Fruit fly (Drosophila melanogaster) whole organism, embryonic: ENCODE data around the gene CRAT.

Experiments used
- Atf-2 ChIP-seq: fragments of 200-800 bp; sonication (Bioruptor generic); optimal IDR thresholded peaks from 2 replicates; lab custom pipeline; 2016; ENCODE audit warnings: missing biosample characterization, missing genetic modification characterization
- B-H2 ChIP-seq: fragments of 200-800 bp; sonication (Bioruptor generic); optimal IDR thresholded peaks from 2 replicates; lab custom pipeline; 2018; ENCODE audit warnings: missing biosample characterization, mild to moderate bottlenecking, missing genetic modification characterization
- Bdp1 ChIP-seq: fragments of 200-800 bp; sonication (Bioruptor generic); optimal IDR thresholded peaks from 3 replicates; lab custom pipeline; 2016; ENCODE audit warnings: missing biosample characterization, missing genetic modification characterization
- CG1024 ChIP-seq: fragments of 200-800 bp; sonication (Bioruptor generic); IDR thresholded peaks from 2 replicates; pipeline ENCODE4 v1.3.6; 2022; ENCODE audit warnings: missing biosample characterization, missing genetic modification characterization
- CG10431 ChIP-seq: fragments of 200-800 bp; sonication (Bioruptor generic); optimal IDR thresholded peaks from 3 replicates; lab custom pipeline; 2018; ENCODE audit warnings: missing biosample characterization, mild to moderate bottlenecking, missing genetic modification characterization
- CG10979 ChIP-seq: fragments of 200-800 bp; sonication (Bioruptor generic); optimal IDR thresholded peaks from 2 replicates; lab custom pipeline; 2018; ENCODE audit warnings: missing biosample characterization, mild to moderate bottlenecking, missing genetic modification characterization, moderate library complexity
- CG11560 ChIP-seq: fragments of 200-800 bp; sonication (Bioruptor generic); IDR thresholded peaks from 3 replicates; pipeline ENCODE4 v1.3.6; 2022; ENCODE audit warnings: missing biosample characterization, missing genetic modification characterization
- CG15696 ChIP-seq: fragments of 200-800 bp; sonication (Bioruptor generic); optimal IDR thresholded peaks from 2 replicates; lab custom pipeline; 2019; ENCODE audit warnings: missing biosample characterization, mild to moderate bottlenecking, missing genetic modification characterization, moderate library complexity
- CG17912 ChIP-seq: fragments of 200-800 bp; sonication (Bioruptor generic); optimal IDR thresholded peaks from 2 replicates; lab custom pipeline; 2018; ENCODE audit warnings: missing biosample characterization, mild to moderate bottlenecking, missing genetic modification characterization
- CG1832 ChIP-seq: fragments of 200-800 bp; sonication (Bioruptor generic); optimal IDR thresholded peaks from 2 replicates; lab custom pipeline; 2017; ENCODE audit warnings: missing biosample characterization, mild to moderate bottlenecking, missing genetic modification characterization, inconsistent platforms
- CG30020 ChIP-seq: fragments of 200-800 bp; optimal IDR thresholded peaks from 2 replicates; lab custom pipeline; 2019; ENCODE audit warnings: missing biosample characterization, mild to moderate bottlenecking, missing genetic modification characterization, moderate library complexity
- CG31388 ChIP-seq: fragments of 200-800 bp; sonication (Bioruptor generic); optimal IDR thresholded peaks from 2 replicates; lab custom pipeline; 2016; ENCODE audit warnings: missing biosample characterization, missing genetic modification characterization
- CG3726 ChIP-seq: fragments of 200-800 bp; sonication (Bioruptor generic); IDR thresholded peaks from 3 replicates; pipeline ENCODE4, ENCODE4 v1.3.6; 2022; ENCODE audit warnings: missing biosample characterization, missing genetic modification characterization
- CG5953 ChIP-seq: fragments of 200-800 bp; sonication (Bioruptor generic); IDR thresholded peaks from 2 replicates; pipeline ENCODE4 v1.3.6; 2022; ENCODE audit warnings: missing biosample characterization, missing genetic modification characterization
- CG6813 ChIP-seq: fragments of 200-800 bp; sonication (Bioruptor generic); optimal IDR thresholded peaks from 2 replicates; lab custom pipeline; 2017; ENCODE audit warnings: missing biosample characterization, missing genetic modification characterization, mild to moderate bottlenecking, moderate library complexity, missing genetic modification reagents
- CG7963 ChIP-seq: fragments of 200-800 bp; sonication (Bioruptor generic); IDR thresholded peaks from 3 replicates; pipeline ENCODE4 v1.3.6; 2022; ENCODE audit warnings: missing biosample characterization, missing genetic modification characterization; ENCODE audit not compliant: partially characterized antibody
- CG8388 ChIP-seq: fragments of 200-800 bp; sonication (Bioruptor generic); optimal IDR thresholded peaks from 2 replicates; lab custom pipeline; 2019; ENCODE audit warnings: missing biosample characterization, mild to moderate bottlenecking, missing genetic modification characterization, moderate library complexity
- CG9817 ChIP-seq: fragments of 200-800 bp; sonication (Bioruptor generic); optimal IDR thresholded peaks from 2 replicates; lab custom pipeline; 2018; ENCODE audit warnings: missing biosample characterization, mild to moderate bottlenecking, missing genetic modification characterization, moderate library complexity
- Chrac-16 ChIP-seq: fragments of 200-800 bp; sonication (Bioruptor generic); optimal IDR thresholded peaks from 3 replicates; lab custom pipeline; 2016; ENCODE audit warnings: missing biosample characterization, missing genetic modification characterization
- D19A ChIP-seq: fragments of 200-800 bp; optimal IDR thresholded peaks from 3 replicates; lab custom pipeline; 2019; ENCODE audit warnings: missing biosample characterization, mild to moderate bottlenecking, missing genetic modification characterization, moderate library complexity
- Dfd ChIP-seq, 2 experiments: fragments of >200 bp; optimal IDR thresholded peaks; 2 replicates each; lab custom pipeline; 2017; ENCODE audit warnings: missing biosample characterization in 2 of 2, missing genetic modification characterization in 2 of 2
- Eip74EF ChIP-seq, 2 experiments: fragments of 200-800 bp in 1 of 2; fragments of >200 bp in 1 of 2; sonication (Bioruptor generic) in 1 of 2; optimal IDR thresholded peaks; 2 replicates each; lab custom pipeline; 2017 to 2019; ENCODE audit warnings: missing biosample characterization in 2 of 2, missing genetic modification characterization in 2 of 2, mild to moderate bottlenecking in 1 of 2, moderate library complexity in 1 of 2
- Jarid2 ChIP-seq: fragments of 200-800 bp; sonication (Bioruptor generic); optimal IDR thresholded peaks from 3 replicates; lab custom pipeline; 2017; ENCODE audit warnings: mild to moderate bottlenecking, missing biosample characterization, missing genetic modification reagents, missing genetic modification characterization
- Med ChIP-seq: fragments of 200-800 bp; sonication (Bioruptor generic); peaks from one replicate; lab custom pipeline; 2016; ENCODE audit warnings: missing biosample characterization, missing genetic modification characterization, mild to moderate bottlenecking, inconsistent platforms, moderate library complexity
- Nf-YB ChIP-seq: fragments of 200-800 bp; sonication (Bioruptor generic); optimal IDR thresholded peaks from 3 replicates; lab custom pipeline; 2019; ENCODE audit warnings: missing biosample characterization, mild to moderate bottlenecking, missing genetic modification characterization, moderate library complexity
- NfI ChIP-seq: fragments of 200-800 bp; sonication (Bioruptor generic); optimal IDR thresholded peaks from 3 replicates; lab custom pipeline; 2018; ENCODE audit warnings: missing biosample characterization, mild to moderate bottlenecking, missing genetic modification characterization, moderate library complexity
- Oaz ChIP-seq: fragments of 200-800 bp; sonication (Bioruptor generic); IDR thresholded peaks from 2 replicates; pipeline ENCODE4 v1.3.6; 2022; ENCODE audit warnings: missing biosample characterization, missing genetic modification characterization
- Optix ChIP-seq: fragments of 200-800 bp; sonication (Bioruptor generic); IDR thresholded peaks from 3 replicates; pipeline ENCODE4 v1.3.6; 2022; ENCODE audit warnings: missing biosample characterization, missing genetic modification characterization
- Usf ChIP-seq: fragments of 200-800 bp; sonication (Bioruptor generic); optimal IDR thresholded peaks from 2 replicates; lab custom pipeline; 2017; ENCODE audit warnings: missing genotype, missing biosample characterization, missing genetic modification characterization
- bowl ChIP-seq: fragments of 200-800 bp; sonication (Bioruptor generic); IDR thresholded peaks from 2 replicates; pipeline ENCODE4 v1.3.6; 2022; ENCODE audit warnings: missing biosample characterization, missing genetic modification characterization
- chn ChIP-seq: fragments of 200-800 bp; sonication (Bioruptor generic); optimal IDR thresholded peaks from 2 replicates; lab custom pipeline; 2016; ENCODE audit warnings: missing biosample characterization, missing genetic modification characterization
- disco-r ChIP-seq: fragments of 200-800 bp; sonication (Bioruptor generic); optimal IDR thresholded peaks from 2 replicates; lab custom pipeline; 2016; ENCODE audit warnings: missing biosample characterization, missing genetic modification characterization
- esg ChIP-seq: fragments of 200-800 bp; sonication (Bioruptor generic); conservative IDR thresholded peaks from 2 replicates; pipeline ENCODE4 v1.3.6; 2022; ENCODE audit warnings: missing biosample characterization, missing genetic modification characterization
- ewg ChIP-seq: fragments of 200-800 bp; sonication (Bioruptor generic); optimal IDR thresholded peaks from 3 replicates; lab custom pipeline; 2017; ENCODE audit warnings: mild to moderate bottlenecking, missing biosample characterization, missing genetic modification reagents, missing genetic modification characterization
- eyg ChIP-seq: fragments of 200-800 bp; sonication (Bioruptor generic); optimal IDR thresholded peaks from 3 replicates; lab custom pipeline; 2016; ENCODE audit warnings: missing biosample characterization, missing genetic modification characterization
- fd64A ChIP-seq: fragments of 200-800 bp; sonication (Bioruptor generic); optimal IDR thresholded peaks from 3 replicates; lab custom pipeline; 2018; ENCODE audit warnings: missing biosample characterization, mild to moderate bottlenecking, missing genetic modification characterization
- fd96Cb ChIP-seq: fragments of 200-800 bp; sonication (Bioruptor generic); optimal IDR thresholded peaks from 2 replicates; lab custom pipeline; 2018; ENCODE audit warnings: missing biosample characterization, mild to moderate bottlenecking, missing genetic modification characterization, moderate library complexity
- gfzf ChIP-seq: fragments of 200-800 bp; sonication (Bioruptor generic); optimal IDR thresholded peaks from 2 replicates; lab custom pipeline; 2016; ENCODE audit warnings: missing biosample characterization, mild to moderate bottlenecking, missing genetic modification characterization, moderate library complexity
- her ChIP-seq: fragments of 200-800 bp; sonication (Bioruptor generic); optimal IDR thresholded peaks from 2 replicates; lab custom pipeline; 2016; ENCODE audit warnings: missing biosample characterization, missing genetic modification characterization
- nmo ChIP-seq: fragments of 200-800 bp; sonication (Bioruptor generic); optimal IDR thresholded peaks from 2 replicates; lab custom pipeline; 2018; ENCODE audit warnings: missing biosample characterization, mild to moderate bottlenecking, missing genetic modification characterization, moderate library complexity
- pfk ChIP-seq: fragments of 200-800 bp; sonication (Bioruptor generic); optimal IDR thresholded peaks from 2 replicates; lab custom pipeline; 2018; ENCODE audit warnings: missing biosample characterization, mild to moderate bottlenecking, missing genetic modification characterization, moderate library complexity
- salm ChIP-seq: fragments of 200-800 bp; sonication (Bioruptor generic); optimal IDR thresholded peaks from 2 replicates; lab custom pipeline; 2018; ENCODE audit warnings: missing biosample characterization, mild to moderate bottlenecking, missing genetic modification characterization
- sc ChIP-seq, 3 experiments: fragments of >200 bp in 2 of 3; fragments of 200-800 bp in 1 of 3; sonication (Bioruptor generic) in 1 of 3; optimal IDR thresholded peaks; 2 replicates in 2 of 3; 3 replicates in 1 of 3; lab custom pipeline; 2017; ENCODE audit warnings: mild to moderate bottlenecking in 1 of 3, missing biosample characterization in 1 of 3, missing genetic modification characterization in 1 of 3, missing genetic modification reagents in 1 of 3
- scrt ChIP-seq: fragments of 200-800 bp; sonication (Bioruptor generic); optimal IDR thresholded peaks from 2 replicates; lab custom pipeline; 2018; ENCODE audit warnings: missing biosample characterization, mild to moderate bottlenecking, missing genetic modification characterization, moderate library complexity
- slbo ChIP-seq: fragments of 200-800 bp; sonication (Bioruptor generic); IDR thresholded peaks from 2 replicates; pipeline ENCODE4 v1.3.6; 2022; ENCODE audit warnings: missing biosample characterization, missing genetic modification characterization
- ttk ChIP-seq: fragments of 200-800 bp; sonication (Bioruptor generic); IDR thresholded peaks from 2 replicates; pipeline ENCODE4 v2.1.2; 2022; ENCODE audit warnings: missing biosample characterization, missing genetic modification characterization
- usp ChIP-seq: fragments of >200 bp; optimal IDR thresholded peaks from 2 replicates; lab custom pipeline; 2017; ENCODE audit warnings: missing biosample characterization, missing genetic modification characterization
- wek ChIP-seq: fragments of 200-800 bp; sonication (Bioruptor generic); optimal IDR thresholded peaks from 3 replicates; lab custom pipeline; 2018; ENCODE audit warnings: missing biosample characterization, mild to moderate bottlenecking, missing genetic modification characterization, moderate library complexity
- yki ChIP-seq: fragments of >200 bp; optimal IDR thresholded peaks from 3 replicates; lab custom pipeline; 2018

The CRAT gene

dm6 chr3R:6373512-6374306 is 2.1 kb downstream of the CRAT start (continued):
- TF ChIP-seq CG1832 (GFP tag; lab: Kevin White, UChicago) (no peak), Oaz (no peak), Med (GFP tag; lab: Kevin White, UChicago) (peak; percentile 87), CG3726 (no peak), B-H2 (GFP tag; lab: Kevin White, UChicago) (no peak), disco-r (GFP tag; lab: Kevin White, UChicago) (no peak), salm (tag; lab: Kevin White, UChicago) (no peak), Atf-2 (GFP tag; lab: Kevin White, UChicago) (no peak), CG15696 (tag; lab: Kevin White, UChicago) (peak; percentile 19), CG6813 (GFP tag; lab: Kevin White, UChicago) (peak; percentile 48), ttk (no peak), wek (peak; percentile 79), CG31388 (GFP tag; lab: Kevin White, UChicago) (no peak), CG7963 (GFP tag; lab: Robert Waterston, UW) (no peak), eyg (GFP tag; lab: Kevin White, UChicago) (peak; percentile 13), scrt (GFP tag; lab: Kevin White, UChicago) (peak; percentile 89), sc (optimal IDR thresholded peaks at IDR 0.05; lab: Kevin White, UChicago) (no peak), sc (GFP tag; optimal IDR thresholded peaks at IDR 0.05; lab: Kevin White, UChicago) (no peak), bowl (GFP tag; lab: Robert Waterston, UW) (no peak), CG1024 (GFP tag; lab: Robert Waterston, UW) (peak; percentile 17; the same call in 1 of the 2 replicates), yki (lab: Kevin White, UChicago) (no peak), fd64A (GFP tag; lab: Kevin White, UChicago) (peak; percentile 14), Usf (GFP tag; lab: Kevin White, UChicago) (no peak), CG10979 (tag; lab: Kevin White, UChicago) (peak; percentile 3), fd96Cb (tag; lab: Kevin White, UChicago) (no peak), chn (GFP tag; lab: Kevin White, UChicago) (peak; percentile 5), nmo (GFP tag; lab: Kevin White, UChicago) (peak; percentile 21), gfzf (GFP tag; lab: Kevin White, UChicago) (no peak), esg (GFP tag; lab: Robert Waterston, UW) (no peak), slbo (peak; percentile 48; the same call in 1 of the 2 replicates), CG11560 (tag; lab: Robert Waterston, UW) (no peak), Chrac-16 (peak; percentile 1), usp (GFP tag; lab: Kevin White, UChicago) (no peak), Jarid2 (no peak), CG17912 (GFP tag; lab: Kevin White, UChicago) (no peak), CG9817 (tag; lab: Kevin White, UChicago) (peak; percentile 37), D19A (tag; lab: Kevin White, UChicago) (peak; percentile 11), CG30020 (peak; percentile 61), Nf-YB (GFP tag; lab: Kevin White, UChicago) (no peak), Optix (GFP tag; lab: Robert Waterston, UW) (no peak), her (GFP tag; lab: Kevin White, UChicago) (peak; percentile 35), ewg (GFP tag; lab: Kevin White, UChicago) (no peak), NfI (GFP tag; lab: Kevin White, UChicago) (peak; percentile 10), Dfd (GFP tag; optimal IDR thresholded peaks at IDR 0.05; lab: Kevin White, UChicago) (no peak), Eip74EF (GFP tag; optimal IDR thresholded peaks at IDR 0.05; lab: Kevin White, UChicago) (peak in 1 of 2 experiments; percentile 35), Bdp1 (GFP tag; lab: Kevin White, UChicago) (peak; percentile 1), pfk (GFP tag; lab: Kevin White, UChicago) (no peak), CG5953 (peak; percentile 34; the same call in 1 of the 2 replicates), CG8388 (GFP tag; lab: Kevin White, UChicago) (peak; percentile 3), CG10431 (no peak)
